Fruit fly (Drosophila melanogaster): ENCODE data around the gene Rm62.

Gene Rm62

DNA sequence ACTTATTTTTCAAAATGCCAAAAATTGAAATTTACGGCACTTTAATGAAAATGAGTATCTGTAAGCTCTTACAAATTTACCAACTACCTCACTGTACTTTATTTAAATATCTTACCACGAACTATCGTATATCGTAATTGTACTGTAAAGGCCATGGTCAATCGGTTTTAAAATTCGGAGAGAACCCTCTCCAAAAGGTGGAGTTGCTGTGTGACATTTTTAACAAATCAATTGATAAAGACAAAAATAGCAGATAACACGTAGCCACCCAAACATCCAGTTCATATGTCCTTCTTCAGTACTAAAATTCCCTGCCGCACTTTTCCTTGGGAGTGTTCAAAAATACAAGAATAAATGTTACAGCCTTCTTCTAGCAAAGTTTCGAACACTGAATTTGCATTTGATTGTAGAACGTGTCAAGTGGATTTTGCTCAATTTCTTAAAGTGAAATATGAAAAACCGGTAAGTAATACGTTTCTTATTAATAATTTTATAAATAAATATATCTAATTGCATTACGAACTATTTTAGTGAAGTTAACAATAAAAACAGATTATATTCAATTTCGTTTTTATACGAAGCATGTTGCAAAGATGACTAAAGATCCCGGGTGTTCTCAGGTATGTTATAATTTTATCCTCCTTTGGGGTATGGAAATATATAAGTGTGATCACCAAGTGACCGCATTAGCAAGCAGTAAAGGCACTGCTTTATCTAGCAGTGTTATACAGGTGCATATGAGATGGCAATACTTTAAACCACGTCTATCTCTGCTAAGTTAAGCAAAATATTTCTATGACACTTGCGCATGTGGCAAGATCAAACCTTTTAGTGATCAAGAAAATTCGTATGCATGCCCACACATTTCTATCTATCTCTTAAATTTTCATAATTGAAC lies 1.4 kb upstream of the Rm62 start:
- TF ChIP-seq Blimp-1 (GFP tag; optimal IDR thresholded peaks at IDR 0.05) (no peak), Hr39 (GFP tag; optimal IDR thresholded peaks at IDR 0.05) (no peak), CG6854 (GFP tag; optimal IDR thresholded peaks at IDR 0.05) (no peak), fd59A (GFP tag; optimal IDR thresholded peaks at IDR 0.05) (no peak), CG7368 (GFP tag; optimal IDR thresholded peaks at IDR 0.05) (no peak), Eip78C (GFP tag) (no peak), Sox14 (GFP tag; optimal IDR thresholded peaks at IDR 0.05) (no peak), CG3032 (tag; optimal IDR thresholded peaks at IDR 0.05) (no peak), Eip75B (GFP tag; optimal IDR thresholded peaks at IDR 0.05) (no peak), salr (GFP tag; optimal IDR thresholded peaks at IDR 0.05) (no peak), Gug (GFP tag; IDR thresholded peaks at IDR 0.05) (no peak), cyc (GFP tag; optimal IDR thresholded peaks at IDR 0.05) (no peak)

DNA sequence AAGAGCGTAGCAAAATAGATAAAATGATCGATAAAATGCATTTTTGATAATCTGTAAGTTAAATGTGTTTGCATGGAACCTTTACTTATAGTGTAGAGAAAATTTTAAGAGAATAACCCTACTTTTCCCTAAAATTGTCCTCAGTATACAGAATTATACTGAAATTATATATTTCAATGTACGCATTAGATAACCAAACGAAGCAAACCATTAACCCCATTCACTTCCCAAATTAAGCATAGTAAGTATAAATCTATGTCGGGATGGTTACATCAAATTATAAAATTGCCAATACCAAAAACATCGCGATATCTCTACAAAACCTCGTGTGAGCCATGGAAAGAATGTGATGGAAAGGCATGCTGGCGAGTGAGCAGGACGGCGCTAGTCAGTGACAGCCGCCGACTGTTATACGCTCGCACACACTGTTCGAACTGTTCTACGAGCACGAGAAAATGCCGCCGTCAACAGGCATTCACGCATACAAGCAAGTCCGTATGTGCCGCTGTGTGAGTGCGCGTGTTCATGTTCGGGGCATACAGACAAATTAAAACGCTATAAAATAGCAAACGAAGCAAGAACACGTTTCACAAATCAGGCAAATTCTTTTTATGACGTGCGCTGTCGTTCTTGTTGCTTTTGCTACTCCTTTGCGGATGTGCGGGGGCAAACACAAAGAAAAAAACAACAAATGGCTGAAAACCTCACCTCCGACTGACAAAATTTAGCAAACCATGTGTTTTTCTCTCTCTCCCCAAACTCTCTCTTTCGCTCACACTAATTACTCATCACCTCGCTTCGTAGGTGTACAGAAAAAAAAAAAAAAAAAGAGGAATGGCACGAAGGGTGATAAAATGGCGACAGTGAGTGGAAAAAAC lies 1.0 kb downstream of the Rm62 start:
- TF ChIP-seq fkh (GFP tag; optimal IDR thresholded peaks at IDR 0.05) (peak; percentile 50), dsx (GFP tag; optimal IDR thresholded peaks at IDR 0.05; ENCODE audit: poor library complexity, severe bottlenecking) (peak; percentile 58), CG4318 (GFP tag; optimal IDR thresholded peaks at IDR 0.05) (no peak), CG6808 (GFP tag; optimal IDR thresholded peaks at IDR 0.05) (peak; percentile 55), net (GFP tag; optimal IDR thresholded peaks at IDR 0.05) (peak; percentile 32), CG9139 (GFP tag; optimal IDR thresholded peaks at IDR 0.05) (no peak), Ets96B (tag; optimal IDR thresholded peaks at IDR 0.05) (peak; percentile 24), esn (GFP tag; optimal IDR thresholded peaks at IDR 0.05) (no peak), Blimp-1 (GFP tag; optimal IDR thresholded peaks at IDR 0.05) (peak; percentile 26), lz (GFP tag; optimal IDR thresholded peaks at IDR 0.05) (no peak), acj6 (GFP tag; optimal IDR thresholded peaks at IDR 0.05) (no peak), CG3032 (tag; optimal IDR thresholded peaks at IDR 0.05) (no peak), CG16779 (tag; optimal IDR thresholded peaks at IDR 0.05) (peak; percentile 9), Ets21C (GFP tag; optimal IDR thresholded peaks at IDR 0.05) (no peak), spab (GFP tag; optimal IDR thresholded peaks at IDR 0.05) (peak; percentile 42), CG11762 (GFP tag; optimal IDR thresholded peaks at IDR 0.05; ENCODE audit: insufficient read depth) (no peak), OdsH (GFP tag; optimal IDR thresholded peaks at IDR 0.05) (no peak), ss (GFP tag; optimal IDR thresholded peaks at IDR 0.05) (peak; percentile 76 to 78), Met (GFP tag; optimal IDR thresholded peaks at IDR 0.05) (no peak), CG10669 (GFP tag; optimal IDR thresholded peaks at IDR 0.05) (peak; percentile 11), Sox15 (GFP tag; optimal IDR thresholded peaks at IDR 0.05) (no peak), CG1621 (tag; optimal IDR thresholded peaks at IDR 0.05) (peak; percentile 44), CG8632 (GFP tag; optimal IDR thresholded peaks at IDR 0.05) (no peak), salr (GFP tag; optimal IDR thresholded peaks at IDR 0.05) (peak in 1 of 2 experiments; percentile 55), vri (GFP tag; optimal IDR thresholded peaks at IDR 0.05) (peak; percentile 53), CG32006 (GFP tag; optimal IDR thresholded peaks at IDR 0.05) (no peak), achi (GFP tag; optimal IDR thresholded peaks at IDR 0.05) (no peak), CG11294 (GFP tag; IDR thresholded peaks at IDR 0.05) (no peak), pdm3 (GFP tag; optimal IDR thresholded peaks at IDR 0.05) (no peak), CG10631 (GFP tag; optimal IDR thresholded peaks at IDR 0.05) (no peak), Sox14 (GFP tag; optimal IDR thresholded peaks at IDR 0.05) (peak; percentile 65), CG11902 (GFP tag; optimal IDR thresholded peaks at IDR 0.05) (no peak), Eip93F (GFP tag; optimal IDR thresholded peaks at IDR 0.05) (no peak), Eip78C (GFP tag) (peak; percentile 74), CG8319 (GFP tag; optimal IDR thresholded peaks at IDR 0.05) (no peak), CG6163 (GFP tag; IDR thresholded peaks at IDR 0.05) (peak; percentile 67), CG34406 (GFP tag; optimal IDR thresholded peaks at IDR 0.05) (no peak), Hr4 (GFP tag; optimal IDR thresholded peaks at IDR 0.05) (peak; percentile 4), CG6854 (GFP tag; optimal IDR thresholded peaks at IDR 0.05) (peak; percentile 38)
